Worm (Caenorhabditis elegans) whole organism, L4 larva: ENCODE results near the gene tpst-2.

Experiments used
- F44E2.7 ChIP-seq: fragments of 200-800 bp; sonication (Bioruptor generic); IDR thresholded peaks from 2 replicates; pipeline ENCODE4 v2.1.2; 2022; ENCODE audit warnings: missing genetic modification characterization, missing compliant biosample characterization
- Y48G9A.11 ChIP-seq: fragments of 200-800 bp; sonication (Bioruptor generic); IDR thresholded peaks from 2 replicates; pipeline ENCODE4 v1.3.6; 2022; ENCODE audit warnings: missing genetic modification reagents, missing genetic modification characterization, missing compliant biosample characterization
- ama-1 ChIP-seq: fragments of 150-350 bp; optimal IDR thresholded peaks from 2 replicates; lab custom pipeline; 2014; ENCODE audit warnings: inconsistent platforms, mixed read lengths
- attf-4 ChIP-seq: sonication (generic microtip); optimal IDR thresholded peaks from 3 replicates; lab custom pipeline; 2017; ENCODE audit warnings: missing biosample characterization, missing genetic modification characterization
- egl-27 ChIP-seq: sonication (generic microtip); optimal IDR thresholded peaks from 3 replicates; lab custom pipeline; 2017; ENCODE audit warnings: missing biosample characterization, missing genetic modification reagents, missing genetic modification characterization
- hif-1 ChIP-seq, 2 experiments: sonication (generic microtip); optimal IDR thresholded peaks; 2 replicates each; lab custom pipeline; 2016 to 2017; ENCODE audit warnings: missing compliant biosample characterization in 2 of 2, missing genetic modification characterization in 2 of 2, missing genetic modification reagents in 2 of 2, missing genotype in 2 of 2, mild to moderate bottlenecking in 1 of 2
- mes-2 ChIP-seq: sonication (generic microtip); optimal IDR thresholded peaks from 2 replicates; lab custom pipeline; 2016; ENCODE audit warnings: missing genotype, mild to moderate bottlenecking, missing genetic modification characterization, missing compliant biosample characterization; ENCODE audit not compliant: poor library complexity, severe bottlenecking
- nhr-77 ChIP-seq: fragments of 150-350 bp; optimal IDR thresholded peaks from 2 replicates; lab custom pipeline; 2014; ENCODE audit warnings: missing biosample characterization, missing genetic modification characterization

DNA sequence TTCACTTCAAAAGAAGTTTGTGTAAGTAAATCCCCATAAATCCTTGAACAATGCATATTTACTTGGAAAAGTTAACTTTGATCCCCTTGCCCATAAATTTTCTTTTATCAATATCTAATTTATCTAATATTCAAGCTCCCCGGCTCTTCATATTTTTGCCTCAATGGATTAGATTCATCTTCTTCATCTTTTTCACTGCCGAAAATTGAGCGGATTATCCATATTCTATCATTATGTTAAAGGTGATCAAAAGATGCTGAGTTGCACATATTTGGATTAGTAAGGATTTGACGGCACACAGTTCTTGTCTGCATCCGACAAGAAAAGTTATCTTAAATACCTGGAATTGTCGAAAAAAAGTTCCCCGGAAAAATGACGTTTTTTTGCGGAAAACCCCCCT is 19.5 kb downstream of the tpst-2 start:
- TF ChIP-seq egl-27 (tag; lab: Kevin White, UChicago) (no peak), attf-4 (tag; lab: Kevin White, UChicago) (no peak), F44E2.7 (no peak), ama-1 (no peak), nhr-77 (tag; lab: Kevin White, UChicago) (no peak), mes-2 (no peak), Y48G9A.11 (GFP tag; lab: Robert Waterston, UW) (no peak), hif-1 (tag; optimal IDR thresholded peaks at IDR 0.05; lab: Kevin White, UChicago) (no peak)
